Fruit fly (Drosophila melanogaster): ENCODE results near the gene dsf.

The dsf gene

DNA sequence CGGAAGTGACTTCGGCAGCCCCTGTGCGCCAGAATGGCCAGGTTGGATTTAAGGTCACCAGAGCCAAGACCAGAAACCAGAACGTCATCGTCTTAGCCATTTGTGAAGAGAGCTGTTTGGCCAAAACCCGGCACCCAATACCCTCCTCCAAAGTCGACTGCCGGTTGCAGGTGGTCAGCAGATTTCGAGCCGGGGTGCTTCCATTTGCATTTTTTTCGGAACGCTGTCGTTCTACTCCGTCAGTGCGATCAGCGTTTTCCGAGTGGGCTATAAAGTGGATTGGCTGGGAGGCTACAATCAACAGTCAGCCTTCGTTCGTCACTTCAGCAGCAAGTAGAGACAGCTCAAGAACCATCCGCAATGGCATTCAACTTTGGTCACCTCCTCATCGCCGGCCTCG is 31.0 kb downstream of the dsf start, which contains the start of the genes CG13998 and Vm26Ab:
CG13998 (minus strand) TSS at position 114 of the 400 bp plus-strand sequence.
Vm26Ab (plus strand) TSS at position 299 of the 400 bp plus-strand sequence.
- TF ChIP-seq CTCF (optimal IDR thresholded peaks at IDR 0.05): no peak
- TF ChIP-seq CG8478 (optimal IDR thresholded peaks at IDR 0.05): no peak

DNA sequence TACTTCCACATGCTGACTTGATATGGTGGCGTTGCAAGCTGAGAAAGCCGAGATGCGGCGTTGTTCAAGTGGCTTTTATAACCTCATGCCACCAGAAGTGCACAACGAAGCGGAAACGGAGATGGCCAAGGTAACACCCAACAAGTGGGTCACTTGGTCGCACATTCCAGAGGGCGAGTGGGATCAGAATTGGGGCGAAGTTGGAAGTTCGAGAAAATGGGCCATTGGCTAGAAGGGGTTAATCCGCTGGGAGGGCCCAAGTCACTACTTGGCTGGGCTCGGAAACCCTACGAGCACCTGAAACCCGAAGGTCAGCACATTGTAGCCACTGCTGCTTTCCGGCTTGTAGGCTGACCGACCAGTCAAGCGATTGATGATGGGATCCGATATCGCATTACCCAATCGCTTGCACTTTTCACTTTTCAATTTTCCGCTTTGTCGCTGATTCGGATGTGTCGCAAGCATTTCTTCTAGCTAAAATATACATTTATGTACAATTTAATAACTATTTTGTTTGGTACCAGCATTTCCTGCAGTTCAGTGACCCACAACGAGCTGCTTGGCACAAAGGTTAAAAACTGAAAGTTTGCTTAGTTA is 32.9 kb downstream of the dsf start, which contains the start of gene Vm26Ac:
Vm26Ac (minus strand) TSS at position 51 of the 597 bp plus-strand sequence.
- TF ChIP-seq CG8478 (optimal IDR thresholded peaks at IDR 0.05) (no peak), CTCF (optimal IDR thresholded peaks at IDR 0.05) (no peak)

DNA sequence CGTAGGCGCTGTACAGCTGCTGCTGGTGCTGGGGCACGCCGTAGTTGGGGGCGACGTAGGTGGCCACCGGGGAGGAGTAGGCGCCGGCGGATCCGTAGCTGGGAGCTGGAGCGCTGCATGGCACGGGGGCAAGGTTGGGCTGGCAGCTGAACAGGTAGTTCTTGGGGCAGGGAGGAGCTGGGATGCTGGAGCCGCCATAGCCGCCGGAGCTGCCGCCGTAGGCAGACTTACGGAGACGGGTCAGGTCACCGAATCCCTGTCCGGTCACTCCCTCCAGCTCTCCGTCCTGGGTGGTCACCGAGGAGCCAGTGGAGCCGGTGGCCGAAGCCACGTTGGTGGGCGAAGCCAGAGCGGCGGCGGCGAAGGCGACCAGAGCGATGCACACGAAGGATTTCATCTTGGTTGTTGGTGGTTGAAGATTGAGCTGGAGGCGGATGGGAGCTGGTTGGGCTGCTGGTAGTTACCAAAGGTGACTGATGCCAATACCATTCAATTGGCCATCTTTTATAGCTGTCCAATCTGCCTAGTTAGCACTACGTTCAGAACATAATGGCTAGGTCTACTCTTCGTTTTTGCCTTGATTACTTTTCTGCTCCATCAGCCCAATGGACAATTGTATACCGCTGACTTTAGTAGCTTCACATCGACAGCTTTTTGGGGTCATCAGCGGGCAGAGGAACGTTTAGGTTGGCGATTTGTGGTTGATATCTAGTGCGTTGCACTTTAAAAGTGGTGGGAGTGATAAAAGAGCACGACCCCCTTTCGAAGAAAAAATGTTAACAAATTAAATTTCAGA is 34.3 kb downstream of the dsf start, which contains the start of gene Vm26Aa:
Vm26Aa (minus strand) TSS at position 478 of the 796 bp plus-strand sequence.
- TF ChIP-seq CTCF (optimal IDR thresholded peaks at IDR 0.05): no peak

DNA sequence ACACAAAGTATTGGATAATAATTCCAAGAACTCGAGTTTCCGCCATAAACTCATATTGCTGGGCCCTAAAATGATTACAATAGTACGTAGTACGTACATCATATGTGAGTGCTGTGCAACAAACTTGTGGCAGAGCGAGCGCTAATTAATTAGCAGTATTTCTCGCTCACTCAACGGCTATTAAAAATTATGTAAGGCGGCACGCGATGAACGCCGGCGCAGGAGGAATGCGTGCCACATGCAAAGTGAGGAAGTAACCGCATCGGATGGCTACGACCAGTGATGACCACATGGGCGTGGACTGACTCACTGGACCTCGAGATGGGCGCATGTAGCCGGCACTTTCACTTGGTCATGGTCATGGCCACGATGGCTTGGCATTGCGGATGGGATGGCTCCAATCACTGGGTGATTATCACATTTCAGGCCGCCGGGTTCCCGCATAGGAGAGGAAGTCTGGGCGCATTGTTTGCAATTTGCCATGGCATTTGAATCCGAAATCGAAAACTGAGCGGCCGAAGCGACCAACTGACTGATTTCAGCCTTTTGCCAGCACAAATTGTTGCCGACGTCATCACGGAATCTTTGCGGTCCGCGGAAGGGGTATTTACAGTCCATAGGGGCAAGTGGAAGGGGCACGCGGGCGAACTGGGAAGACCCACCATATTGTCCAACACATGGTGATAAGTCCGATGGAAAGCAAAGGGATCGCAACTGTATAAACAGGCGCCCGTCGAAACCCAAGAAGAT is 35.6 kb downstream of the dsf start:
- TF ChIP-seq CTCF (optimal IDR thresholded peaks at IDR 0.05) (no peak), CG8478 (optimal IDR thresholded peaks at IDR 0.05) (no peak)

DNA sequence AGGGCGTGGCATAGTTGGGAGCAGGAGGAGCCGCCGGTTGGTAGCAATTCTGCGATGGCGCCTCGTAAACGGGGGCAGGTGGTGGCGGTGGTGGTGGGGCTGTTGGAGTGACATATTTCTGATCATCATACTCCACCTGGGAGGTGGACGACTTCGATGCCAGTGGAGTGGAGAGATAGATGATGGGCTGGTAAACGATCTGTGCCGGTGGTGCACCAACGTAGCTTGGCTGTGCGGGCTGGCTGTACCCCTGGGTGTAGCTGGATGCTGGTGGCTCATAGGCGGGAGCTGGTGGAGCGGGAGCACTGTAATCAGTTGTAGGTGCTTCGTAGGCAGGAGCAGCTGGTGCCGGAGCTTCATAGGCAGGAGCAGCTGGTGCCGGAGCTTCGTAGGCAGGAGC is 37.5 kb downstream of the dsf start:
- TF ChIP-seq CTCF (optimal IDR thresholded peaks at IDR 0.05): no peak
- TF ChIP-seq CG8478 (optimal IDR thresholded peaks at IDR 0.05): no peak

DNA sequence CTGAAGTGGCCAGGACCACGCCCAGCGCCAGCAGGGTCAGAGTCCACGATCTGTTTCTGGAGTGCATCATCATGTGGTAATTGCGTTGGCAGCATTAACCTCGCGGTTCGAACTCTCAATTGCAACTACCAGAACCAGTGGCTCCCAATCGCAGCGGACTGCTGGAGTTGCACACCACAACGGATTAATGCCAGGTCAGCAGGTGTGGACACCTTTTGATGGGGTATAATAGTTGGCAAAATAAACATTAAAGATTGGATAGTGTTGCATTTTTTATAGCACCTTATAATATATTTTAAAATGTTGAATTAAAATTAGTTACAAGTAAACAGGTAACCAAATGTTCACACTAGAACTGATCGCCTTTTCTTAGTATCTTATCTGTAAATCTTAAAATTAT is 38.5 kb downstream of the dsf start:
- no peak for TF ChIP-seq CG8478 (optimal IDR thresholded peaks at IDR 0.05)
- no peak for TF ChIP-seq CTCF (optimal IDR thresholded peaks at IDR 0.05)

DNA sequence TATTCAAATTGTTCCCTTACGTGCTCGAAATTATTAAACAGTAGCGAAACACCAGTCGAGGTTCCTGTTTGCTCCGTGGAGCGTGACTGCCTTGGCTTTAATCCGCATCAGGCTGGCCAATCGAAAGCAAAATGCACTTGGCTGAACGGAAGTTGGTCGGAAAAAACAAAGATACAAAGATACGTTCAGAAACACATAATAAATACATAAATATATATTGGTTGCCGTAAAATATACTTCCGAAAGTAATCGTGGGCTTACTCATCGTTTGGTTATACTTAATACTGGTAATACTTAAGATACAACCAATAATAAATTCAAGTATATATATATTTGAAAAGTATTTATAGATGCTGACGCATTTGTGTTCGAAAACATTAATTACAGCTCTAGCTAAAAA is 39.1 kb downstream of the dsf start, which contains the start of gene psd:
psd (minus strand) TSS at position 101 of the 400 bp plus-strand sequence.
- TF ChIP-seq CTCF (optimal IDR thresholded peaks at IDR 0.05): no peak
- no peak for TF ChIP-seq CG8478 (optimal IDR thresholded peaks at IDR 0.05)

DNA sequence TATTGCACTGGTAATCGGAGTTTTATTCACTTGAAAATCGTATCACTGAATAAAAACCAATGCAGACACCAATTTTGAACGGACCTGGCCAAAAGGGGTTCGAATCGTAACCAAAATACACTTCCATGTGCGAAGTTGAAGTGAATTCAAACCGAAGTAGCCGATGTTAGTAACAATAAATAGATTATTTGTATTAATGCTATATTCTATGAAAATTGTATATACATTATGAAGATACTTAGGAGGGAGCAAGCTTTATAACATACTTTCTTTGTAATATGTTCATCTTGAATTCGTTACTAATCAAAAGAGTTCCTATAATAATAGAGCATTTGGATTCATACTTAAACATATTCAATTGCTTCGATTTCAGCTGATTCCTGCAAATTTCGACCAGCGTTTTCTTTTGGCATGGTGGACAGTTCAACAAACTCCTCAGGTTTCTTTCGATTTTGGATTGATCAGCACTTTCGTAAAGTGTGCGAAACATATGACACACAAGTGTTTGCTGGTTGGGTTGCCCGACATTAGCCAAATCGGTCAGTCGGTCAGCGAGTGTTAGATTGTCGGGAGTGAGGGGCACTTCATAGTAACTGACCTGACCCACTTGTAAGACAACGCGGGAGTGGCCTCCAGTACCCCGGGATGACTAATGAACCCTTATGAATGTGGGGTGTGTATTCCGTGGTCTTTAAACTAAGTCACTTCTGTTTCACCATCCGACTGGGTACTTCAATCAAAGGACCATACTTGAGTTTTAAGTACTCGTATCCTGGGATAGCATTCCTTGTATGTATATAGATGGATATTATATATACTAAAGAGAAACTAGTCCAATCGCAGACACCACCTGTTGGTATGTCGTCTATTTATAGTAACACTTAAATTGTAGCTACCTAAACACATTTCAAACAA is 42.2 kb downstream of the dsf start, which contains the start of the genes CG13992 and Ucp4C:
CG13992 (minus strand) TSS at position 51 of the 915 bp plus-strand sequence.
Ucp4C (plus strand) TSS at position 865 of the 915 bp plus-strand sequence.
- TF ChIP-seq CTCF (optimal IDR thresholded peaks at IDR 0.05) (no peak), CG8478 (optimal IDR thresholded peaks at IDR 0.05) (no peak)

DNA sequence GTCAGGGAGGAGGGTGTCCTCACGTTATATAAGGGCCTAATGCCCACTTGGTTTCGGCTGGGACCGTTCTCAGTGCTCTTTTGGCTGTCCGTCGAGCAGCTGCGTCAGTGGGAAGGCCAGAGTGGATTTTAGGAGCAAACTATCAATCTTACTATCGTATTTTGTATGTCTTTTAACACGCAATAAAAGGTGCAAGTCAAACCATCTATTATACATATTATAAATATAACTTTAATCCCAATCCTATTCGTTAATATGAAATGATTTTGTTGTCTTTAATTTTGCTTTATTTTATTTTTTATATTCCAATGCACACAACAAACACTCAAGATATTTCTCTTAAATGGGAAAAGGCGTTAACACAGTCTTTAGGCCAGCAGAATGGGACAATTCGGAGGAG is 43.8 kb downstream of the dsf start, which contains the start of gene Ucp4B:
Ucp4B (plus strand) TSS at position 301 of the 400 bp plus-strand sequence.
- TF ChIP-seq CG8478 (optimal IDR thresholded peaks at IDR 0.05) (no peak), CTCF (optimal IDR thresholded peaks at IDR 0.05) (no peak)

DNA sequence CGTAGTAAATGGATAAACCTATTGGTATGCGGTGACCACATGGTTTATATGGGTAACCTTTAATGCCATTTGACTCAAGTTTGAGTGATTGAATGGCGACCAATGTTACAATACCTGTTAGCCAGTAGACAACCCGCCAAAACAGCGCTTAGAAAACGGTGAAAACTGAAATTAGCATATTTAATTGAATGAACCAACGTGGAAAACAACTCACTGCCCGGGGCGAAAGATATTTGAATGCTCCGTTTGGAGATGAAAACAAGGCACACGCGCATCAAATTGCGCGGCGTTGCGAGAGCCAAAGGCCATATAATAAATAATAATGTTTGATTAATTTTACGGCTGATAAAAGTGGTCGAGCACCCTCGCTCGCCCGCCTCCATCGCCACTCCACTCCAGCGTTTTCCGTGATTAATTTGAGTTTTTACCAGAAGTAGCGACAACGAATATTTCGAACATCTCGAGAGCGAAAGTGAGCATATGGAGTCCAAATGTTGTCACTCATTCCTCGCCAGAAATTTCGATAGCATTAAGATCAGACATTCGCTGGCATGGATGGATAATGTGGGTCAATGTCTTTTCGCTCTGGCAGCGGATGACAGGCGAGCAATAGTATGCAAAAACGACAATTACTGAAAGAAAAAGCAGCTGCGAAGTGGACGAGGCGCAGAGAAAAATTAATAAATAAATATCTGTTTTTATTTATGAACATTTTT is 45.5 kb downstream of the dsf start:
- TF ChIP-seq CG8478 (optimal IDR thresholded peaks at IDR 0.05) (no peak), CTCF (optimal IDR thresholded peaks at IDR 0.05) (no peak)

DNA sequence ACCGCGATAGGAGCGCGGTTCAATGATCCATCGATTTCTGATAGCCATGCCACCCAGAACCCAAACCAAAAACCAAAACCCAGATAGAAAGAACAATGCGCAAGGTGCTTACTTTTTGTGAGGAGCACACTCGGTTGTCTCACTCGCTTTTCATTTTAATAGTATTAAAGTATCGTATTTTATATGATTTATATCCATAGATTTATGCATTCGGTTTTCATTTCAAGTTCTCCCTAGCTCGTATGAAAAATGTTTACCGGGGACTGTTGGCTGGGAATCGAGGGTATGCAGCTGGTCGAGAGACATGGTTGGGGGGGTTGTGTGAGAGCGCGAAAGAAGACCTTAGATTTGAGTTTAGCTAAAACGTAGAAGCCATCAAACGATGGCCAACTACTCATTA is 46.3 kb downstream of the dsf start:
- no peak for TF ChIP-seq CG8478 (optimal IDR thresholded peaks at IDR 0.05)
- no peak for TF ChIP-seq CTCF (optimal IDR thresholded peaks at IDR 0.05)

DNA sequence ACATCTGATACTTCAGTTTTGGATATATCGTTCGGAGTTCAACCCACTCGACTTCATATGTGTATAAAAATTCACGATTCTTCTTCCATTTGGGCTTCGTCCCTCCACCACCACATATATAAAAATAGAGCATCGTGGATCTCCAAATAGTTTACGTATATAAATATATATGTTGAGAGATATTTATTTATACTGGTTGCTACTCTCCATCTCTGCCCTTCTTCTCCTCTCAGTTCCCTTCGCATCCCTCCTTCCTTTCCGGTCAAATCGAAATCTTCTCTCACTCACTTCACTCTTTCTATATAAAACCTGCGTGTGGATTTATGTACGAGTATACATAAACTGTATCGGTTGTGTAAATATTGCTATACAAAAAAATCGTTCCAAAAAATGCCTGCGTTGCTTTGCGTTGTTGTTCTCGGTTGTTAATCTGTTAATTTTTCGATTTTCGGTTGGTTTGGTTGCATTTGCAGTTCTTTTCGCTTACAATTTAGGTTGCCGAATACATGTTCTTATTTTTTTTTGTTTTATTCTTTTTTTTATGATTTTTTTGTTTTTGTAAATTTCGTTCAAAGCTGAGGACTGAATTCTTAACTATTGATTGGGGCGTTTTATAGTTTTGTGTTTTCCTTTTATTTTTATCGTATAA is 47.0 kb downstream of the dsf start:
- TF ChIP-seq CG8478 (optimal IDR thresholded peaks at IDR 0.05) (no peak), CTCF (optimal IDR thresholded peaks at IDR 0.05) (no peak)

DNA sequence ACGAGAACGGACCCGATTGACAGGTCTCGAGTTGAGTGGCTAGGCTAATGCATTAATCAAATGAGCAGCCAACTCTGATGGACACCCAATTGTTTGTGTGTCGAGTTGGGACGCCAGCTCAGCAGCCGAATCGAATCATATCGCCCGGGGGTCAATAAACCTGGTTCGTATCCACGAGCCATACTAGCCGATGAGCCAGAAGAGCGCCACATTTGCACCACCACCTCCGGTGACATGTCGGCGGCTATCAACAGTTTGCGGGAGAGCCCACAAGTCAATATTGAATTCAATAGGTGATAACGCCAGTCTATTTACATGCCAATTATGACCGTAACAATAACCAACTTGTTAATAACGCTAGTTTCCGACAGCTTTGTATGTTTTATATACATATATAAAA is 48.4 kb downstream of the dsf start:
- no peak for TF ChIP-seq CG8478 (optimal IDR thresholded peaks at IDR 0.05)
- TF ChIP-seq CTCF (optimal IDR thresholded peaks at IDR 0.05): no peak
